Fruit fly (Drosophila melanogaster) whole organism, wandering third instar larva: ENCODE data around the gene Smox.
A peak's percentile ranks its signal among the peaks of the same experiment; 100 is the strongest.

Source experiments
- Abd-B ChIP-seq: fragments of >200 bp; optimal IDR thresholded peaks from 2 replicates; lab custom pipeline; 2017; ENCODE audit warnings: missing biosample characterization, missing genetic modification characterization
- CG32264 ChIP-seq: fragments of 200-800 bp; sonication (Bioruptor generic); optimal IDR thresholded peaks from 2 replicates; lab custom pipeline; 2016; ENCODE audit warnings: missing biosample characterization, missing genetic modification characterization
- CG9705 ChIP-seq: fragments of 200-800 bp; sonication (Bioruptor generic); optimal IDR thresholded peaks from 2 replicates; lab custom pipeline; 2018; ENCODE audit warnings: missing biosample characterization, mild to moderate bottlenecking, missing genetic modification characterization
- CrebA ChIP-seq: fragments of 200-800 bp; sonication (Bioruptor generic); optimal IDR thresholded peaks from 2 replicates; lab custom pipeline; 2016; ENCODE audit warnings: missing biosample characterization, mild to moderate bottlenecking, missing genetic modification characterization, borderline replicate concordance
- Dfd ChIP-seq: fragments of >200 bp; optimal IDR thresholded peaks from 2 replicates; lab custom pipeline; 2017; ENCODE audit warnings: missing biosample characterization, missing genetic modification characterization
- Dif ChIP-seq: fragments of 200-275, 200-300 bp; sonication (Bioruptor generic); optimal IDR thresholded peaks from 2 replicates; lab custom pipeline; 2018; ENCODE audit warnings: missing biosample characterization, missing genetic modification characterization; ENCODE audit not compliant: partially characterized antibody
- GATAd ChIP-seq: sonication (Bioruptor generic); optimal IDR thresholded peaks from 2 replicates; lab custom pipeline; 2016; ENCODE audit warnings: missing biosample characterization, missing genetic modification characterization
- HLH106 ChIP-seq: fragments of 200-800 bp; optimal IDR thresholded peaks from 3 replicates; lab custom pipeline; 2019; ENCODE audit warnings: missing biosample characterization, mild to moderate bottlenecking, missing genetic modification characterization, moderate library complexity
- Hnf4 ChIP-seq: fragments of 200-800 bp; sonication (Bioruptor generic); optimal IDR thresholded peaks from 2 replicates; lab custom pipeline; 2016; ENCODE audit warnings: missing biosample characterization, mild to moderate bottlenecking, missing genetic modification characterization
- Hr78 ChIP-seq: fragments of >200 bp; optimal IDR thresholded peaks from 2 replicates; lab custom pipeline; 2017; ENCODE audit warnings: missing biosample characterization, missing genetic modification characterization
- Hr83 ChIP-seq: fragments of 200-300 bp; sonication (Bioruptor generic); optimal IDR thresholded peaks from 2 replicates; lab custom pipeline; 2016; ENCODE audit warnings: missing biosample characterization, mild to moderate bottlenecking, missing genetic modification characterization, moderate library complexity; ENCODE audit not compliant: poor library complexity, severe bottlenecking
- Jra ChIP-seq: sonication (Bioruptor generic); optimal IDR thresholded peaks from 2 replicates; lab custom pipeline; 2016; ENCODE audit warnings: missing biosample characterization, missing genetic modification characterization
- Mio ChIP-seq: sonication (Bioruptor generic); optimal IDR thresholded peaks from 2 replicates; lab custom pipeline; 2016; ENCODE audit warnings: missing biosample characterization, missing genetic modification characterization
- Myc ChIP-seq: fragments of >200 bp; optimal IDR thresholded peaks from 2 replicates; lab custom pipeline; 2017
- N ChIP-seq: fragments of >200 bp; optimal IDR thresholded peaks from 2 replicates; lab custom pipeline; 2018; ENCODE audit warnings: missing biosample characterization, missing external identifiers, missing genetic modification characterization
- OdsH ChIP-seq: fragments of 200-800 bp; sonication (Bioruptor generic); optimal IDR thresholded peaks from 2 replicates; lab custom pipeline; 2016; ENCODE audit warnings: missing biosample characterization, mild to moderate bottlenecking, missing genetic modification characterization
- Rel ChIP-seq, 2 experiments: fragments of 200-800 bp; sonication (Bioruptor generic) in 1 of 2; optimal IDR thresholded peaks; 2 replicates in 1 of 2; 3 replicates in 1 of 2; lab custom pipeline; 2016 to 2019; ENCODE audit warnings: mild to moderate bottlenecking in 2 of 2, missing biosample characterization in 2 of 2, missing genetic modification characterization in 2 of 2, moderate library complexity in 1 of 2
- Sp1 ChIP-seq: fragments of 200-800 bp; sonication (Bioruptor generic); optimal IDR thresholded peaks from 3 replicates; lab custom pipeline; 2019; ENCODE audit warnings: missing biosample characterization, mild to moderate bottlenecking, missing genetic modification characterization, moderate library complexity
- Vsx2 ChIP-seq: fragments of 200-300, 225-300 bp; sonication (Bioruptor generic); optimal IDR thresholded peaks from 2 replicates; lab custom pipeline; 2018; ENCODE audit warnings: missing biosample characterization, missing genetic modification characterization; ENCODE audit not compliant: partially characterized antibody
- br ChIP-seq: fragments of 200-800 bp; sonication (Bioruptor generic); optimal IDR thresholded peaks from 2 replicates; lab custom pipeline; 2016; ENCODE audit warnings: missing biosample characterization, missing genetic modification characterization
- brk ChIP-seq: fragments of 200-800 bp; sonication (Bioruptor generic); optimal IDR thresholded peaks from 2 replicates; lab custom pipeline; 2016; ENCODE audit warnings: missing biosample characterization, mild to moderate bottlenecking, missing genetic modification characterization
- dl ChIP-seq, 2 experiments: fragments of 175-275, 200-275 bp in 1 of 2; fragments of 200-275 bp in 1 of 2; sonication (Bioruptor generic); optimal IDR thresholded peaks; lab custom pipeline; 2018; ENCODE audit warnings: mild to moderate bottlenecking in 2 of 2, missing biosample characterization in 2 of 2, missing genetic modification characterization in 2 of 2, moderate library complexity in 2 of 2; ENCODE audit not compliant: partially characterized antibody in 2 of 2, insufficient read depth in 1 of 2
- dmrt93B ChIP-seq: fragments of 200-800 bp; sonication (Bioruptor generic); optimal IDR thresholded peaks from 2 replicates; lab custom pipeline; 2018; ENCODE audit warnings: missing biosample characterization, mild to moderate bottlenecking, missing genetic modification characterization
- dsf ChIP-seq: sonication (Bioruptor generic); optimal IDR thresholded peaks from 2 replicates; lab custom pipeline; 2016; ENCODE audit warnings: missing biosample characterization, missing genetic modification characterization, borderline replicate concordance
- ey ChIP-seq: fragments of 200-800 bp; sonication (Bioruptor generic); optimal IDR thresholded peaks from 2 replicates; lab custom pipeline; 2016; ENCODE audit warnings: missing biosample characterization, missing genetic modification characterization
- foxo ChIP-seq, 2 experiments: fragments of 200-800 bp; sonication (Bioruptor generic); optimal IDR thresholded peaks; 2 replicates in 1 of 2; 3 replicates in 1 of 2; lab custom pipeline; 2016 to 2017; ENCODE audit warnings: missing biosample characterization in 2 of 2, missing genetic modification characterization in 2 of 2
- fru ChIP-seq: fragments of 200-800 bp; sonication (Bioruptor generic); optimal IDR thresholded peaks from 3 replicates; lab custom pipeline; 2016; ENCODE audit warnings: missing biosample characterization, mild to moderate bottlenecking, missing genetic modification characterization
- h ChIP-seq: fragments of 200-800 bp; sonication (Bioruptor generic); optimal IDR thresholded peaks from 3 replicates; lab custom pipeline; 2016; ENCODE audit warnings: missing biosample characterization, mild to moderate bottlenecking, missing genetic modification characterization
- jim ChIP-seq: fragments of 175-275, 200-325 bp; sonication (Bioruptor generic); optimal IDR thresholded peaks from 2 replicates; lab custom pipeline; 2016; ENCODE audit warnings: missing biosample characterization, mild to moderate bottlenecking, missing genetic modification characterization
- lola ChIP-seq: fragments of >200 bp; optimal IDR thresholded peaks from 2 replicates; lab custom pipeline; 2017; ENCODE audit warnings: missing biosample characterization, missing genetic modification characterization
- pan ChIP-seq: fragments of >200 bp; optimal IDR thresholded peaks from 2 replicates; lab custom pipeline; 2017
- psq ChIP-seq: fragments of 200-800 bp; sonication (Bioruptor generic); optimal IDR thresholded peaks from 3 replicates; lab custom pipeline; 2017; ENCODE audit warnings: missing biosample characterization, mild to moderate bottlenecking, missing genetic modification characterization, moderate library complexity
- rgr ChIP-seq: fragments of 200-800 bp; sonication (Bioruptor generic); optimal IDR thresholded peaks from 3 replicates; lab custom pipeline; 2016; ENCODE audit warnings: missing biosample characterization, mild to moderate bottlenecking, missing genetic modification characterization
- sage ChIP-seq: fragments of 200-800 bp; sonication (Bioruptor generic); optimal IDR thresholded peaks from 2 replicates; lab custom pipeline; 2016; ENCODE audit warnings: missing biosample characterization, mild to moderate bottlenecking, missing genetic modification characterization
- sv ChIP-seq: fragments of 200-800 bp; sonication (Bioruptor generic); optimal IDR thresholded peaks from 3 replicates; lab custom pipeline; 2016; ENCODE audit warnings: missing biosample characterization, missing genetic modification characterization
- tai ChIP-seq: sonication (Bioruptor generic); optimal IDR thresholded peaks from 2 replicates; lab custom pipeline; 2016; ENCODE audit warnings: missing biosample characterization, missing genetic modification characterization
- usp ChIP-seq: fragments of >200 bp; optimal IDR thresholded peaks from 2 replicates; lab custom pipeline; 2017; ENCODE audit warnings: missing biosample characterization, missing genetic modification characterization
- woc ChIP-seq: sonication (Bioruptor generic); optimal IDR thresholded peaks from 2 replicates; lab custom pipeline; 2016; ENCODE audit warnings: missing biosample characterization, mild to moderate bottlenecking, missing genetic modification characterization

Gene Smox

dm6 chrX:8141353-8142066 lies 569 bp downstream of the Smox start:
- TF ChIP-seq woc (GFP tag; lab: Kevin White, UChicago), result peak; percentile 11
- no peak for TF ChIP-seq pan (lab: Kevin White, UChicago)
- TF ChIP-seq dsf (GFP tag; lab: Kevin White, UChicago), result no peak
- TF ChIP-seq GATAd (GFP tag; lab: Kevin White, UChicago), result no peak
- peak; percentile 89 for TF ChIP-seq Hr83 (GFP tag; lab: Kevin White, UChicago)
- TF ChIP-seq usp (GFP tag; lab: Kevin White, UChicago), result no peak
- TF ChIP-seq OdsH (GFP tag; lab: Kevin White, UChicago), result peak; percentile 47
- no peak for TF ChIP-seq dmrt93B (GFP tag; lab: Kevin White, UChicago)
- no peak for TF ChIP-seq lola (GFP tag; lab: Kevin White, UChicago)
- TF ChIP-seq Dif (GFP tag; lab: Kevin White, UChicago), result peak; percentile 52
- peak; percentile 72 for TF ChIP-seq rgr (GFP tag; lab: Kevin White, UChicago)
- no peak for TF ChIP-seq br (GFP tag; lab: Kevin White, UChicago)
- peak; percentile 67 for TF ChIP-seq h (GFP tag; lab: Kevin White, UChicago)
- TF ChIP-seq jim (GFP tag; lab: Kevin White, UChicago), result no peak
- TF ChIP-seq Sp1 (GFP tag; lab: Kevin White, UChicago), result peak; percentile 65
- TF ChIP-seq Hnf4 (GFP tag; lab: Kevin White, UChicago), result peak; percentile 40
- peak; percentile 49 for TF ChIP-seq Hr78 (GFP tag; lab: Kevin White, UChicago)
- TF ChIP-seq dl (GFP tag; optimal IDR thresholded peaks at IDR 0.05; lab: Kevin White, UChicago; ENCODE audit: insufficient read depth in 1 of 2, partially characterized antibody in 2 of 2), result no peak
- no peak for TF ChIP-seq Myc (lab: Kevin White, UChicago)
- TF ChIP-seq Rel (GFP tag; optimal IDR thresholded peaks at IDR 0.05; lab: Kevin White, UChicago), result no peak
- peak; percentile 34 for TF ChIP-seq Rel (tag; optimal IDR thresholded peaks at IDR 0.05; lab: Kevin White, UChicago)
- TF ChIP-seq Jra (GFP tag; lab: Kevin White, UChicago), result peak; percentile 25
- peak; percentile 61 for TF ChIP-seq fru (GFP tag; lab: Kevin White, UChicago)
- no peak for TF ChIP-seq Vsx2 (GFP tag; lab: Kevin White, UChicago)
- no peak for TF ChIP-seq Mio
- peak; percentile 29 for TF ChIP-seq psq
- TF ChIP-seq sage (GFP tag; lab: Kevin White, UChicago), result peak; percentile 19
- peak; percentile 95 for TF ChIP-seq N (GFP tag; lab: Kevin White, UChicago)
- TF ChIP-seq CG9705 (GFP tag; lab: Kevin White, UChicago), result peak; percentile 39
- no peak for TF ChIP-seq CG32264 (GFP tag; lab: Kevin White, UChicago)
- peak; percentile 63 for TF ChIP-seq ey
- peak; percentile 38 for TF ChIP-seq HLH106 (tag; lab: Kevin White, UChicago)
- TF ChIP-seq sv (GFP tag; lab: Kevin White, UChicago), result no peak
- TF ChIP-seq brk (GFP tag; lab: Kevin White, UChicago), result no peak
- TF ChIP-seq foxo (GFP tag; optimal IDR thresholded peaks at IDR 0.05; lab: Kevin White, UChicago), result peak in 1 of 2 experiments; percentile 67
- TF ChIP-seq Dfd (GFP tag; lab: Kevin White, UChicago), result no peak
- no peak for TF ChIP-seq CrebA (GFP tag; lab: Kevin White, UChicago)
- TF ChIP-seq Abd-B, result peak; percentile 63
- TF ChIP-seq tai, result no peak

DNA sequence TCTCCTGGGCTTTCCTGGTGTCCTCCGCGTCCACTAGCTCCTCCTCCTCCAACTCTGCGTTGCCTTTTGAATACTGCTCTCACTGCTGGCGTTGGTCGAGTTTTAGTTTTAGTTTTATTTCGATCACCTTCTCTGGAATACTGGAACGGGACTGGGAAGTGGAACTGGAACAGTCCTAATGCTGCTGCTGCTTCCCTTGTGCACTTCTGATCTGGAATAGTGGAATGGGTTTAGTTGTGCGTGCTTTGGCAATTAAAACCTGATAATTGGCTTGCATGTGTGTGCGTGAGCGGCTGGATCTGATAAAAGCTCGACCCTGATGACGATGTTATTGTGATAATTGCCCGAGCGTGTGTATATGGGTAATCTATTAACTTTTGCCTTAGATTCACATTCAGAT lies 1.4 kb downstream of the Smox start:
- TF ChIP-seq Rel (GFP tag; optimal IDR thresholded peaks at IDR 0.05; lab: Kevin White, UChicago), result no peak
- TF ChIP-seq Rel (tag; optimal IDR thresholded peaks at IDR 0.05; lab: Kevin White, UChicago), result no peak
- TF ChIP-seq dsf (GFP tag; lab: Kevin White, UChicago), result no peak
- no peak for TF ChIP-seq tai
- no peak for TF ChIP-seq br (GFP tag; lab: Kevin White, UChicago)
- no peak for TF ChIP-seq HLH106 (tag; lab: Kevin White, UChicago)
- TF ChIP-seq jim (GFP tag; lab: Kevin White, UChicago), result no peak
- TF ChIP-seq CrebA (GFP tag; lab: Kevin White, UChicago), result no peak
- TF ChIP-seq Jra (GFP tag; lab: Kevin White, UChicago), result no peak
- TF ChIP-seq foxo (GFP tag; optimal IDR thresholded peaks at IDR 0.05; lab: Kevin White, UChicago), result no peak
- TF ChIP-seq sv (GFP tag; lab: Kevin White, UChicago), result no peak
- TF ChIP-seq CG32264 (GFP tag; lab: Kevin White, UChicago), result no peak
- TF ChIP-seq Hr83 (GFP tag; lab: Kevin White, UChicago), result no peak
